Worm (Caenorhabditis elegans): ENCODE measurements around the gene mig-2.

Gene mig-2

ce11 chrX:11548308-11548707 is at the start of gene mig-2:
mig-2 (plus strand) TSS chrX:11548608.
- TF ChIP-seq tra-4 (tag; optimal IDR thresholded peaks at IDR 0.05) = no peak

- TF ChIP-seq ama-1 (optimal IDR thresholded peaks at IDR 0.05) (no peak), ets-7 (tag; optimal IDR thresholded peaks at IDR 0.05) (no peak), tbx-11 (GFP tag; IDR thresholded peaks at IDR 0.05) (no peak), B0310.2 (tag; optimal IDR thresholded peaks at IDR 0.05) (no peak), tbx-37 (GFP tag; conservative IDR thresholded peaks at IDR 0.05) (no peak), hnd-1 (tag; optimal IDR thresholded peaks at IDR 0.05) (no peak), F13C5.2 (tag; optimal IDR thresholded peaks at IDR 0.05) (no peak), ceh-36 (tag; optimal IDR thresholded peaks at IDR 0.05) (no peak), flt-1 (GFP tag; IDR thresholded peaks at IDR 0.05) (no peak), scrt-1 (GFP tag; IDR thresholded peaks at IDR 0.05) (no peak), aly-1 (tag; optimal IDR thresholded peaks at IDR 0.05) (no peak), hmg-4 (GFP tag; optimal IDR thresholded peaks at IDR 0.05) (no peak), sea-1 (GFP tag; conservative IDR thresholded peaks at IDR 0.05) (no peak), pes-1 (GFP tag; IDR thresholded peaks at IDR 0.05) (no peak), tra-4 (tag; optimal IDR thresholded peaks at IDR 0.05) (no peak), hmbx-1 (tag; optimal IDR thresholded peaks at IDR 0.05) (no peak)
Observed at ce11 chrX:11498871-11499270, 49.5 kb upstream of the mig-2 start.

ce11 chrX:11499738-11500137 is 48.7 kb upstream of the mig-2 start, which contains the start of gene T25C12.3:
T25C12.3 (minus strand) TSS chrX:11499999.
- TF ChIP-seq scrt-1 (GFP tag; IDR thresholded peaks at IDR 0.05) (no peak), hmg-4 (GFP tag; optimal IDR thresholded peaks at IDR 0.05) (no peak), sea-1 (GFP tag; conservative IDR thresholded peaks at IDR 0.05) (no peak), tbx-11 (GFP tag; IDR thresholded peaks at IDR 0.05) (no peak), ets-7 (tag; optimal IDR thresholded peaks at IDR 0.05) (no peak), pes-1 (GFP tag; IDR thresholded peaks at IDR 0.05) (no peak), aly-1 (tag; optimal IDR thresholded peaks at IDR 0.05) (no peak), tra-4 (tag; optimal IDR thresholded peaks at IDR 0.05) (no peak), ceh-13 (GFP tag; optimal IDR thresholded peaks at IDR 0.05) (no peak), flt-1 (GFP tag; IDR thresholded peaks at IDR 0.05) (no peak), tbx-37 (GFP tag; conservative IDR thresholded peaks at IDR 0.05) (no peak), ceh-36 (tag; optimal IDR thresholded peaks at IDR 0.05) (no peak), hmbx-1 (tag; optimal IDR thresholded peaks at IDR 0.05) (no peak), ama-1 (optimal IDR thresholded peaks at IDR 0.05) (no peak)

- TF ChIP-seq tbx-37 (GFP tag; conservative IDR thresholded peaks at IDR 0.05) (no peak), tra-4 (tag; optimal IDR thresholded peaks at IDR 0.05) (no peak), ama-1 (optimal IDR thresholded peaks at IDR 0.05) (no peak), sea-1 (GFP tag; conservative IDR thresholded peaks at IDR 0.05) (no peak), pes-1 (GFP tag; IDR thresholded peaks at IDR 0.05) (no peak), ceh-13 (GFP tag; optimal IDR thresholded peaks at IDR 0.05) (no peak), flt-1 (GFP tag; IDR thresholded peaks at IDR 0.05) (no peak), tbx-11 (GFP tag; IDR thresholded peaks at IDR 0.05) (no peak), ceh-36 (tag; optimal IDR thresholded peaks at IDR 0.05) (no peak), B0310.2 (tag; optimal IDR thresholded peaks at IDR 0.05) (no peak), scrt-1 (GFP tag; IDR thresholded peaks at IDR 0.05) (no peak), F13C5.2 (tag; optimal IDR thresholded peaks at IDR 0.05) (no peak), aly-1 (tag; optimal IDR thresholded peaks at IDR 0.05) (no peak), hmbx-1 (tag; optimal IDR thresholded peaks at IDR 0.05) (no peak), hmg-4 (GFP tag; optimal IDR thresholded peaks at IDR 0.05) (no peak)
Observed at ce11 chrX:11500589-11500988, 47.8 kb upstream of the mig-2 start.

- TF ChIP-seq ceh-13 (GFP tag; optimal IDR thresholded peaks at IDR 0.05) (no peak), hmg-4 (GFP tag; optimal IDR thresholded peaks at IDR 0.05) (no peak), tbx-11 (GFP tag; IDR thresholded peaks at IDR 0.05) (no peak), flt-1 (GFP tag; IDR thresholded peaks at IDR 0.05) (no peak), pes-1 (GFP tag; IDR thresholded peaks at IDR 0.05) (no peak), ceh-36 (tag; optimal IDR thresholded peaks at IDR 0.05) (no peak), scrt-1 (GFP tag; IDR thresholded peaks at IDR 0.05) (no peak), ets-7 (tag; optimal IDR thresholded peaks at IDR 0.05) (no peak), sea-1 (GFP tag; conservative IDR thresholded peaks at IDR 0.05) (no peak), hnd-1 (tag; optimal IDR thresholded peaks at IDR 0.05) (no peak), ama-1 (optimal IDR thresholded peaks at IDR 0.05) (no peak), B0310.2 (tag; optimal IDR thresholded peaks at IDR 0.05) (no peak), aly-1 (tag; optimal IDR thresholded peaks at IDR 0.05) (no peak), tra-4 (tag; optimal IDR thresholded peaks at IDR 0.05) (no peak), F13C5.2 (tag; optimal IDR thresholded peaks at IDR 0.05) (no peak), hmbx-1 (tag; optimal IDR thresholded peaks at IDR 0.05) (no peak), tbx-37 (GFP tag; conservative IDR thresholded peaks at IDR 0.05) (no peak)
Observed at ce11 chrX:11501967-11502366, 46.4 kb upstream of the mig-2 start, which contains the start of gene F29G6.1. F29G6.1 (plus strand) TSS chrX:11502267.

- no peak for TF ChIP-seq F13C5.2 (tag; optimal IDR thresholded peaks at IDR 0.05)
- no peak for TF ChIP-seq tbx-11 (GFP tag; IDR thresholded peaks at IDR 0.05)
- TF ChIP-seq hmbx-1 (tag; optimal IDR thresholded peaks at IDR 0.05) = no peak
- no peak for TF ChIP-seq tra-4 (tag; optimal IDR thresholded peaks at IDR 0.05)
- no peak for TF ChIP-seq aly-1 (tag; optimal IDR thresholded peaks at IDR 0.05)
- TF ChIP-seq ets-7 (tag; optimal IDR thresholded peaks at IDR 0.05) = no peak
- no peak for TF ChIP-seq sea-1 (GFP tag; conservative IDR thresholded peaks at IDR 0.05)
Observed at ce11 chrX:11507836-11508235, 40.6 kb upstream of the mig-2 start.

ce11 chrX:11509547-11509946 is 38.9 kb upstream of the mig-2 start:
- TF ChIP-seq F13C5.2 (tag; optimal IDR thresholded peaks at IDR 0.05) = no peak
- TF ChIP-seq hmbx-1 (tag; optimal IDR thresholded peaks at IDR 0.05) = no peak
- TF ChIP-seq scrt-1 (GFP tag; IDR thresholded peaks at IDR 0.05) = no peak
- TF ChIP-seq tbx-11 (GFP tag; IDR thresholded peaks at IDR 0.05) = no peak
- TF ChIP-seq ets-7 (tag; optimal IDR thresholded peaks at IDR 0.05) = no peak
- no peak for TF ChIP-seq hnd-1 (tag; optimal IDR thresholded peaks at IDR 0.05)
- TF ChIP-seq B0310.2 (tag; optimal IDR thresholded peaks at IDR 0.05) = no peak
- no peak for TF ChIP-seq aly-1 (tag; optimal IDR thresholded peaks at IDR 0.05)
- TF ChIP-seq flt-1 (GFP tag; IDR thresholded peaks at IDR 0.05) = no peak
- no peak for TF ChIP-seq ama-1 (optimal IDR thresholded peaks at IDR 0.05)
- TF ChIP-seq ceh-36 (tag; optimal IDR thresholded peaks at IDR 0.05) = no peak
- no peak for TF ChIP-seq tbx-37 (GFP tag; conservative IDR thresholded peaks at IDR 0.05)
- TF ChIP-seq pes-1 (GFP tag; IDR thresholded peaks at IDR 0.05) = no peak
- TF ChIP-seq tra-4 (tag; optimal IDR thresholded peaks at IDR 0.05) = no peak
- TF ChIP-seq sea-1 (GFP tag; conservative IDR thresholded peaks at IDR 0.05) = no peak
- TF ChIP-seq hmg-4 (GFP tag; optimal IDR thresholded peaks at IDR 0.05) = no peak
- TF ChIP-seq ceh-13 (GFP tag; optimal IDR thresholded peaks at IDR 0.05) = no peak
